Worm (Caenorhabditis elegans) whole organism, young adult: ENCODE measurements around the gene Y44A6D.5.

Source experiments
- D2030.7 ChIP-seq: fragments of 200-800 bp; sonication (Bioruptor generic); IDR thresholded peaks from 2 replicates; pipeline ENCODE4 v1.3.6; 2022; ENCODE audit warnings: missing genetic modification reagents, missing genetic modification characterization, missing compliant biosample characterization
- F10E7.11 ChIP-seq: sonication (generic microtip); optimal IDR thresholded peaks from 2 replicates; lab custom pipeline; 2017; ENCODE audit warnings: mild to moderate bottlenecking, missing genetic modification characterization, moderate library complexity, missing compliant biosample characterization
- F22D6.2 ChIP-seq: sonication (generic microtip); optimal IDR thresholded peaks from 2 replicates; lab custom pipeline; 2016; ENCODE audit warnings: mild to moderate bottlenecking, missing genetic modification characterization, missing compliant biosample characterization
- F23B12.7 ChIP-seq: sonication (generic microtip); optimal IDR thresholded peaks from 2 replicates; lab custom pipeline; 2017; ENCODE audit warnings: missing genetic modification characterization, mild to moderate bottlenecking, missing compliant biosample characterization, antibody characterized with exemption, moderate library complexity; ENCODE audit not compliant: insufficient read depth
- F37B4.10 ChIP-seq: fragments of 200-800 bp; sonication (Bioruptor generic); IDR thresholded peaks from 2 replicates; pipeline ENCODE4 v1.3.6; 2022; ENCODE audit warnings: missing genetic modification characterization, missing compliant biosample characterization
- F55B11.4 ChIP-seq: sonication (generic microtip); optimal IDR thresholded peaks from 2 replicates; lab custom pipeline; 2016; ENCODE audit warnings: missing compliant biosample characterization, missing genetic modification characterization, borderline replicate concordance; ENCODE audit not compliant: insufficient read depth
- K12H6.12 ChIP-seq: fragments of 200-800 bp; sonication (Bioruptor generic); optimal IDR thresholded peaks from 2 replicates; lab custom pipeline; 2018; ENCODE audit warnings: mild to moderate bottlenecking, missing genetic modification characterization, missing compliant biosample characterization
- T07F8.4 ChIP-seq: sonication (generic microtip); optimal IDR thresholded peaks from 2 replicates; lab custom pipeline; 2016; ENCODE audit warnings: mild to moderate bottlenecking, missing genetic modification characterization, moderate library complexity, missing compliant biosample characterization
- T26A5.8 ChIP-seq: sonication (generic microtip); optimal IDR thresholded peaks from 2 replicates; lab custom pipeline; 2016; ENCODE audit warnings: missing genetic modification characterization, missing compliant biosample characterization
- Y95B8A.8 ChIP-seq: fragments of 200-800 bp; sonication (Bioruptor generic); IDR thresholded peaks from 2 replicates; pipeline ENCODE4 v1.3.6; 2022; ENCODE audit warnings: missing genetic modification reagents, missing genetic modification characterization, missing compliant biosample characterization
- aptf-3 ChIP-seq: fragments of 200-800 bp; sonication (Bioruptor generic); IDR thresholded peaks from 2 replicates; pipeline ENCODE4 v1.3.6; 2022; ENCODE audit warnings: missing genetic modification characterization, missing compliant biosample characterization
- attf-5 ChIP-seq: fragments of 200-800 bp; sonication (Bioruptor generic); optimal IDR thresholded peaks from 2 replicates; lab custom pipeline; 2018; ENCODE audit warnings: mild to moderate bottlenecking, missing genetic modification characterization, missing compliant biosample characterization
- bed-1 ChIP-seq: fragments of 200-800 bp; sonication (Bioruptor generic); IDR thresholded peaks from 2 replicates; pipeline ENCODE4 v1.3.6; 2022; ENCODE audit warnings: missing genetic modification reagents, missing genetic modification characterization, missing compliant biosample characterization
- cebp-2 ChIP-seq: fragments of 200-800 bp; sonication (Bioruptor generic); IDR thresholded peaks from 2 replicates; pipeline ENCODE4 v1.3.6; 2022; ENCODE audit warnings: missing genetic modification characterization, missing compliant biosample characterization
- ceh-27 ChIP-seq: fragments of 200-800 bp; sonication (Bioruptor generic); optimal IDR thresholded peaks from 2 replicates; lab custom pipeline; 2018; ENCODE audit warnings: mild to moderate bottlenecking, missing genetic modification characterization, moderate library complexity, missing compliant biosample characterization
- ceh-91 ChIP-seq: fragments of 200-800 bp; sonication (Bioruptor generic); IDR thresholded peaks from 2 replicates; pipeline ENCODE4 v1.3.6; 2022; ENCODE audit warnings: missing genetic modification reagents, missing genetic modification characterization, missing compliant biosample characterization
- dpff-1 ChIP-seq: sonication (generic microtip); optimal IDR thresholded peaks from 2 replicates; lab custom pipeline; 2017; ENCODE audit warnings: mild to moderate bottlenecking, missing genetic modification characterization, missing compliant biosample characterization
- dpl-1 ChIP-seq: fragments of 150-350 bp; optimal IDR thresholded peaks from 2 replicates; lab custom pipeline; 2014; ENCODE audit warnings: missing biosample characterization, missing genetic modification reagents, missing genetic modification characterization
- ekl-4 ChIP-seq: fragments of 200-800 bp; sonication (Bioruptor generic); IDR thresholded peaks from 2 replicates; pipeline ENCODE4 v1.3.6; 2022; ENCODE audit warnings: missing genetic modification reagents, missing genetic modification characterization, missing compliant biosample characterization
- gei-17 ChIP-seq: fragments of 200-800 bp; sonication (Bioruptor generic); optimal IDR thresholded peaks from 2 replicates; lab custom pipeline; 2018; ENCODE audit warnings: mild to moderate bottlenecking, missing genetic modification characterization, missing compliant biosample characterization
- him-1 ChIP-seq: sonication (generic microtip); optimal IDR thresholded peaks from 2 replicates; lab custom pipeline; 2016; ENCODE audit warnings: missing genotype, missing genetic modification reagents, missing genetic modification characterization, missing compliant biosample characterization
- hrde-1 ChIP-seq: sonication (generic microtip); optimal IDR thresholded peaks from 2 replicates; lab custom pipeline; 2016; ENCODE audit warnings: missing genetic modification characterization, mild to moderate bottlenecking, missing compliant biosample characterization, moderate library complexity, missing genotype, missing genetic modification reagents, borderline replicate concordance
- let-607 ChIP-seq, 2 experiments: fragments of 200-800 bp in 1 of 2; sonication (Bioruptor generic) in 1 of 2; sonication (generic microtip) in 1 of 2; optimal IDR thresholded peaks; 2 replicates each; lab custom pipeline; 2016 to 2018; ENCODE audit warnings: mild to moderate bottlenecking in 2 of 2, missing compliant biosample characterization in 2 of 2, missing genetic modification characterization in 2 of 2, moderate library complexity in 2 of 2, missing genotype in 1 of 2
- lin-40 ChIP-seq: sonication (generic microtip); optimal IDR thresholded peaks from 2 replicates; lab custom pipeline; 2016; ENCODE audit warnings: missing genetic modification characterization, mild to moderate bottlenecking, missing compliant biosample characterization, missing genotype, missing genetic modification reagents
- lin-54 ChIP-seq: fragments of 200-800 bp; sonication (Bioruptor generic); optimal IDR thresholded peaks from 2 replicates; lab custom pipeline; 2018; ENCODE audit warnings: mild to moderate bottlenecking, missing genetic modification characterization, missing compliant biosample characterization
- lsl-1 ChIP-seq: fragments of 200-800 bp; sonication (Bioruptor generic); optimal IDR thresholded peaks from 2 replicates; lab custom pipeline; 2018; ENCODE audit warnings: mild to moderate bottlenecking, missing genetic modification characterization, moderate library complexity, missing compliant biosample characterization
- madf-6 ChIP-seq: fragments of 200-800 bp; sonication (Bioruptor generic); IDR thresholded peaks from 2 replicates; pipeline ENCODE4 v1.3.6; 2022; ENCODE audit warnings: missing genetic modification reagents, missing genetic modification characterization, missing compliant biosample characterization
- mcd-1 ChIP-seq: fragments of 200-800 bp; sonication (Bioruptor generic); IDR thresholded peaks from 2 replicates; pipeline ENCODE4 v1.3.6; 2022; ENCODE audit warnings: missing genetic modification reagents, missing genetic modification characterization, missing compliant biosample characterization
- nfya-1 ChIP-seq: sonication (generic microtip); optimal IDR thresholded peaks from 2 replicates; lab custom pipeline; 2017; ENCODE audit warnings: antibody characterized with exemption, missing compliant biosample characterization, missing genetic modification characterization, borderline replicate concordance; ENCODE audit not compliant: insufficient read depth
- nfyb-1 ChIP-seq: fragments of 200-800 bp; sonication (Bioruptor generic); IDR thresholded peaks from 2 replicates; pipeline ENCODE4 v1.3.6; 2022; ENCODE audit warnings: missing genetic modification reagents, missing genetic modification characterization, missing compliant biosample characterization
- nhr-80 ChIP-seq: sonication (generic microtip); optimal IDR thresholded peaks from 2 replicates; lab custom pipeline; 2016; ENCODE audit warnings: missing genetic modification characterization, missing compliant biosample characterization
- repo-1 ChIP-seq: sonication (generic microtip); optimal IDR thresholded peaks from 2 replicates; lab custom pipeline; 2017; ENCODE audit warnings: mild to moderate bottlenecking, missing genetic modification characterization, missing compliant biosample characterization
- rpc-1 ChIP-seq, 2 experiments: fragments of 150-350 bp in 1 of 2; sonication (generic microtip) in 1 of 2; optimal IDR thresholded peaks; 2 replicates each; lab custom pipeline; 2014 to 2018; ENCODE audit warnings: missing biosample characterization in 1 of 2, missing genetic modification characterization in 1 of 2, missing genetic modification reagents in 1 of 2, missing genotype in 1 of 2
- sea-2 ChIP-seq: fragments of 200-800 bp; sonication (Bioruptor generic); IDR thresholded peaks from 2 replicates; pipeline ENCODE4 v1.3.6; 2022; ENCODE audit warnings: missing genetic modification characterization, missing compliant biosample characterization
- snpc-1.1 ChIP-seq: sonication (generic microtip); optimal IDR thresholded peaks from 2 replicates; lab custom pipeline; 2017; ENCODE audit warnings: missing genetic modification characterization, mild to moderate bottlenecking, missing compliant biosample characterization, antibody characterized with exemption, moderate library complexity, missing genotype, missing genetic modification reagents; ENCODE audit not compliant: insufficient read depth
- snpc-1.3 ChIP-seq: sonication (generic microtip); optimal IDR thresholded peaks from 2 replicates; lab custom pipeline; 2017; ENCODE audit warnings: missing genetic modification characterization, mild to moderate bottlenecking, missing compliant biosample characterization, antibody characterized with exemption, moderate library complexity, missing genotype, missing genetic modification reagents; ENCODE audit not compliant: insufficient read depth
- snpc-3.4 ChIP-seq: sonication (generic microtip); optimal IDR thresholded peaks from 2 replicates; lab custom pipeline; 2017; ENCODE audit warnings: missing genetic modification characterization, mild to moderate bottlenecking, missing compliant biosample characterization, antibody characterized with exemption, moderate library complexity, missing genotype, missing genetic modification reagents
- ztf-18 ChIP-seq: sonication (generic microtip); optimal IDR thresholded peaks from 2 replicates; lab custom pipeline; 2016; ENCODE audit warnings: missing genotype, mild to moderate bottlenecking, missing genetic modification characterization, missing compliant biosample characterization
- ztf-3 ChIP-seq: fragments of 200-800 bp; sonication (Bioruptor generic); optimal IDR thresholded peaks from 2 replicates; lab custom pipeline; 2018; ENCODE audit warnings: mild to moderate bottlenecking, missing genetic modification characterization, missing compliant biosample characterization

Gene Y44A6D.5

ce11 chrV:20851847-20852386, 49.1 kb upstream of the Y44A6D.5 start, which contains the start of gene ndua-1 (continued):
- no peak for TF ChIP-seq lin-54 (GFP tag; lab: Kevin White, UChicago)
- no peak for TF ChIP-seq ceh-27 (GFP tag; lab: Kevin White, UChicago)
- no peak for TF ChIP-seq sea-2 (GFP tag; lab: Robert Waterston, UW)
- TF ChIP-seq F10E7.11 (tag; lab: Kevin White, UChicago): no peak
- TF ChIP-seq nhr-80 (tag; lab: Kevin White, UChicago): no peak
- TF ChIP-seq F23B12.7 (tag; lab: Kevin White, UChicago): peak; percentile 50
- no peak for TF ChIP-seq lin-40 (tag; lab: Kevin White, UChicago)
- no peak for TF ChIP-seq ztf-18 (tag; lab: Kevin White, UChicago)
- peak; percentile 19 for TF ChIP-seq rpc-1 (optimal IDR thresholded peaks at IDR 0.05; lab: Kevin White, UChicago)
- TF ChIP-seq rpc-1 (tag; optimal IDR thresholded peaks at IDR 0.05; lab: Kevin White, UChicago): no peak
- no peak for TF ChIP-seq F37B4.10
- TF ChIP-seq repo-1 (tag; lab: Kevin White, UChicago): no peak
- TF ChIP-seq snpc-1.3 (tag; lab: Kevin White, UChicago): peak; percentile 17
- TF ChIP-seq ztf-3 (GFP tag; lab: Kevin White, UChicago): no peak
- TF ChIP-seq attf-5: no peak
- TF ChIP-seq F22D6.2 (tag; lab: Kevin White, UChicago): no peak
- TF ChIP-seq nfya-1: no peak
- no peak for TF ChIP-seq cebp-2 (GFP tag; lab: Robert Waterston, UW)
- TF ChIP-seq F55B11.4: no peak
- TF ChIP-seq nfyb-1: no peak
- 0 out of 2 replicates have a peak, but pooled peaks have one; percentile 30 for TF ChIP-seq mcd-1
- no peak for TF ChIP-seq K12H6.12 (tag; lab: Kevin White, UChicago)
- no peak for TF ChIP-seq bed-1 (GFP tag; lab: Robert Waterston, UW)
- TF ChIP-seq snpc-3.4 (tag; lab: Kevin White, UChicago): no peak
- TF ChIP-seq snpc-1.1: peak; percentile 26
- TF ChIP-seq D2030.7 (GFP tag; lab: Robert Waterston, UW): peak; percentile 49
- TF ChIP-seq lsl-1 (GFP tag; lab: Kevin White, UChicago): no peak
- no peak for TF ChIP-seq madf-6 (GFP tag; lab: Robert Waterston, UW)
- no peak for TF ChIP-seq dpff-1 (tag; lab: Kevin White, UChicago)
- no peak for TF ChIP-seq Y95B8A.8 (GFP tag; lab: Robert Waterston, UW)
- TF ChIP-seq dpl-1 (GFP tag; lab: Kevin White, UChicago): no peak

DNA sequence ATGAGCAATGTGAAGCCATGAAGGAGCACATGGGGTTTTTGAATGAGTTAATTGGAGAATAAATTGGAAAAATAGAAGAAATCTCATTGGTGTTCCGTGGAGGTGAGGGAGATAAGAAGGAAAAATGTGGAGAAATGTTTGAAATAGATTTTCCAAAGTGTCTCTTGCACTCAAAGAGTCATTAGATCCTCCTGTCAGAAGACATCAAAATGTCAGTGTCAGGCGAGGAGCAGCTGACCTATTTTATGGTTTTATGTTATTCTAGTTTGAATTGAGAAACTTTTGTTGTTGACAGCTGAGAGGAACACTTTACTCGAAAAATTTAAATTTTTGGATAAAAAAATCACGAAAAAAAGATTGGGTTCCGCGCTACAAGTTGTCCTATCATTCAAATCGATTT, 47.8 kb upstream of the Y44A6D.5 start, which contains the start of gene clec-264:
clec-264 (minus strand) TSS at position 122 of the 400 bp plus-strand sequence.
- no peak for TF ChIP-seq ekl-4 (GFP tag; lab: Robert Waterston, UW)
- TF ChIP-seq T07F8.4 (tag; lab: Kevin White, UChicago): no peak
- TF ChIP-seq lsl-1 (GFP tag; lab: Kevin White, UChicago): no peak
- TF ChIP-seq aptf-3 (GFP tag; lab: Robert Waterston, UW): no peak
- no peak for TF ChIP-seq him-1 (tag; lab: Kevin White, UChicago)
- TF ChIP-seq ceh-91 (GFP tag; lab: Robert Waterston, UW): no peak
- TF ChIP-seq nhr-80 (tag; lab: Kevin White, UChicago): no peak
- TF ChIP-seq bed-1 (GFP tag; lab: Robert Waterston, UW): no peak
- TF ChIP-seq D2030.7 (GFP tag; lab: Robert Waterston, UW): no peak
- no peak for TF ChIP-seq hrde-1 (tag; lab: Kevin White, UChicago)
- TF ChIP-seq ceh-27 (GFP tag; lab: Kevin White, UChicago): no peak
- TF ChIP-seq gei-17 (GFP tag; lab: Kevin White, UChicago): no peak
- TF ChIP-seq let-607 (tag; optimal IDR thresholded peaks at IDR 0.05; lab: Kevin White, UChicago): no peak
- TF ChIP-seq T26A5.8 (tag; lab: Kevin White, UChicago): no peak
